Fruit fly (Drosophila melanogaster): ENCODE results near the gene Acp95EF.

The Acp95EF gene

dm6 chr3R:24226744-24227143 lies 2.0 kb upstream of the Acp95EF start, which contains the start of the genes Spps and CG13609 (continued):
- TF ChIP-seq CG13296 (GFP tag; optimal IDR thresholded peaks at IDR 0.05) (no peak), CG17829 (tag; optimal IDR thresholded peaks at IDR 0.05) (peak; percentile 55), lab (GFP tag; optimal IDR thresholded peaks at IDR 0.05) (no peak), ERR (GFP tag; optimal IDR thresholded peaks at IDR 0.05) (peak; percentile 45), CG7928 (GFP tag; optimal IDR thresholded peaks at IDR 0.05) (peak; percentile 74), sug (tag; optimal IDR thresholded peaks at IDR 0.05) (peak; percentile 25), Mad (GFP tag; optimal IDR thresholded peaks at IDR 0.05) (no peak), kni (GFP tag; optimal IDR thresholded peaks at IDR 0.05) (no peak), onecut (GFP tag; IDR thresholded peaks at IDR 0.05) (no peak), CG4360 (GFP tag; IDR thresholded peaks at IDR 0.05) (no peak), CG17385 (GFP tag; optimal IDR thresholded peaks at IDR 0.05) (peak; percentile 100), Hr3 (GFP tag; optimal IDR thresholded peaks at IDR 0.05) (no peak), Usf (GFP tag; optimal IDR thresholded peaks at IDR 0.05) (no peak), nerfin-2 (GFP tag; IDR thresholded peaks at IDR 0.05; ENCODE audit: partially characterized antibody) (peak; percentile 94), CG33213 (GFP tag; optimal IDR thresholded peaks at IDR 0.05) (no peak), CG12391 (tag; optimal IDR thresholded peaks at IDR 0.05) (peak; percentile 31), Poxn (GFP tag; IDR thresholded peaks at IDR 0.05) (no peak), CG18476 (GFP tag; optimal IDR thresholded peaks at IDR 0.05) (no peak), caup (GFP tag; optimal IDR thresholded peaks at IDR 0.05; ENCODE audit: severe bottlenecking) (peak; percentile 33), lmd (GFP tag; IDR thresholded peaks at IDR 0.05) (no peak), stwl (tag; optimal IDR thresholded peaks at IDR 0.05) (peak; percentile 88), CG13624 (GFP tag; optimal IDR thresholded peaks at IDR 0.05) (peak; percentile 65), lilli (GFP tag; optimal IDR thresholded peaks at IDR 0.05) (peak; percentile 47), rib (GFP tag; IDR thresholded peaks at IDR 0.05) (no peak), Scr (GFP tag; IDR thresholded peaks at IDR 0.05; ENCODE audit: partially characterized antibody) (peak; percentile 91), pnt (GFP tag; optimal IDR thresholded peaks at IDR 0.05) (no peak), CG3281 (GFP tag; optimal IDR thresholded peaks at IDR 0.05) (peak; percentile 3), CG17361 (GFP tag; IDR thresholded peaks at IDR 0.05) (no peak), Bdp1 (GFP tag; optimal IDR thresholded peaks at IDR 0.05) (no peak), pzg (GFP tag; optimal IDR thresholded peaks at IDR 0.05) (peak; percentile 80), HLH54F (GFP tag; optimal IDR thresholded peaks at IDR 0.05) (no peak), CG6813 (GFP tag; optimal IDR thresholded peaks at IDR 0.05) (no peak), vfl (GFP tag; optimal IDR thresholded peaks at IDR 0.05) (no peak), CG12155 (GFP tag; optimal IDR thresholded peaks at IDR 0.05) (no peak), wek (GFP tag; optimal IDR thresholded peaks at IDR 0.05) (no peak), CG10565 (GFP tag; optimal IDR thresholded peaks at IDR 0.05) (no peak), CG3163 (GFP tag; optimal IDR thresholded peaks at IDR 0.05) (no peak), mirr (GFP tag; optimal IDR thresholded peaks at IDR 0.05) (no peak), NC2α (GFP tag; optimal IDR thresholded peaks at IDR 0.05) (no peak), Hand (GFP tag; optimal IDR thresholded peaks at IDR 0.05) (no peak), CrebB (tag; optimal IDR thresholded peaks at IDR 0.05) (peak; percentile 40), Sin3A (optimal IDR thresholded peaks at IDR 0.05) (peak; percentile 65), usp (GFP tag; optimal IDR thresholded peaks at IDR 0.05) (no peak), zf30C (GFP tag; optimal IDR thresholded peaks at IDR 0.05) (peak; percentile 7), CG11560 (tag; IDR thresholded peaks at IDR 0.05) (no peak), btn (GFP tag; optimal IDR thresholded peaks at IDR 0.05) (no peak), CG6683 (GFP tag; optimal IDR thresholded peaks at IDR 0.05) (no peak), CG10267 (tag; optimal IDR thresholded peaks at IDR 0.05) (peak; percentile 40), CG6791 (GFP tag; IDR thresholded peaks at IDR 0.05; ENCODE audit: partially characterized antibody) (peak; percentile 95), Ravus (GFP tag; IDR thresholded peaks at IDR 0.05) (no peak), bbx (GFP tag; IDR thresholded peaks at IDR 0.05; ENCODE audit: partially characterized antibody) (peak; percentile 98), CG1024 (GFP tag; IDR thresholded peaks at IDR 0.05) (no peak)

Data from whole organism, embryonic.